Worm (Caenorhabditis elegans): ENCODE measurements around the gene bath-44.

DNA sequence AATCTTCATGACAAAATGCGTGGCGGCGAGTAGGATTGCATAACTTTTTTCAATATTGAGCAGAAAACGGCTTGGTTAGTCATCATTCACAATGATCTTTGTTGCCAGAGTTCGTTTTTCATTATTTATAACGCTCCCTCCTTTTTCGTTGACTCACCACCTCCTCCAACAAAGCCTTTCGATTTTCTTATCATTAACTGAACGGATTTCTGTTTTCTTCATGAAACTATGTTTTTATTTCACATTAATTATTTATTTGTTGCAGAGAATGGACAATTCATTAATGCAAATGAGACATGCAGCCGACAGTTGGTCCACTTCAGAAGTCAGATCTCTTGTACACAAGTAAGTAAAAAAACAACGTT, at the start of gene bath-44:
- TF ChIP-seq unc-62 (GFP tag; optimal IDR thresholded peaks at IDR 0.05) = no peak
- TF ChIP-seq tbx-2 (tag; optimal IDR thresholded peaks at IDR 0.05) = no peak
- no peak for TF ChIP-seq elt-3 (tag; optimal IDR thresholded peaks at IDR 0.05)
- TF ChIP-seq ama-1 (optimal IDR thresholded peaks at IDR 0.05) = peak; percentile 42
- TF ChIP-seq egl-5 (tag; optimal IDR thresholded peaks at IDR 0.05) = no peak
- no peak for TF ChIP-seq sea-2 (GFP tag; optimal IDR thresholded peaks at IDR 0.05)
- TF ChIP-seq ZK546.5 (tag; optimal IDR thresholded peaks at IDR 0.05) = no peak
- TF ChIP-seq ceh-82 (tag; optimal IDR thresholded peaks at IDR 0.05) = no peak
- TF ChIP-seq fos-1 (tag; optimal IDR thresholded peaks at IDR 0.05) = no peak
- no peak for TF ChIP-seq snpc-4 (tag; optimal IDR thresholded peaks at IDR 0.05)
- TF ChIP-seq nhr-77 (tag; optimal IDR thresholded peaks at IDR 0.05) = no peak
- no peak for TF ChIP-seq nhr-76 (tag; optimal IDR thresholded peaks at IDR 0.05)
